Worm (Caenorhabditis elegans) whole organism, L3 larva: ENCODE results near the gene mtm-3.

Source experiments
- R02D3.7 ChIP-seq: fragments of 150-350 bp; optimal IDR thresholded peaks from 2 replicates; lab custom pipeline; 2014; ENCODE audit warnings: missing biosample characterization, missing genetic modification characterization
- ZK546.5 ChIP-seq: sonication (generic microtip); optimal IDR thresholded peaks from 2 replicates; lab custom pipeline; 2017; ENCODE audit warnings: missing biosample characterization, missing genetic modification characterization
- aly-2 ChIP-seq: fragments of 150-350 bp; optimal IDR thresholded peaks from 2 replicates; lab custom pipeline; 2014; ENCODE audit warnings: missing biosample characterization, missing genetic modification characterization
- ama-1 ChIP-seq: fragments of 150-350 bp; optimal IDR thresholded peaks from 2 replicates; lab custom pipeline; 2018
- ceh-16 ChIP-seq: sonication (generic microtip); optimal IDR thresholded peaks from 2 replicates; lab custom pipeline; 2017; ENCODE audit warnings: missing biosample characterization, missing genetic modification characterization
- ceh-28 ChIP-seq: fragments of 150-350 bp; optimal IDR thresholded peaks from 2 replicates; lab custom pipeline; 2014; ENCODE audit warnings: missing biosample characterization, missing genetic modification reagents, missing genetic modification characterization
- ceh-82 ChIP-seq: fragments of 150-350 bp; optimal IDR thresholded peaks from 2 replicates; lab custom pipeline; 2014; ENCODE audit warnings: missing biosample characterization, missing genetic modification characterization
- ceh-9 ChIP-seq: sonication (generic microtip); optimal IDR thresholded peaks from 2 replicates; lab custom pipeline; 2018; ENCODE audit warnings: missing biosample characterization, missing genetic modification characterization
- egl-27 ChIP-seq: sonication (generic microtip); optimal IDR thresholded peaks from 4 replicates; lab custom pipeline; 2017; ENCODE audit warnings: missing biosample characterization, missing genetic modification reagents, missing genetic modification characterization
- egl-5 ChIP-seq: fragments of 150-350 bp; optimal IDR thresholded peaks from 2 replicates; lab custom pipeline; 2017; ENCODE audit warnings: missing biosample characterization, missing genetic modification reagents, missing genetic modification characterization, inconsistent platforms
- elt-1 ChIP-seq: fragments of 150-350 bp; optimal IDR thresholded peaks from 2 replicates; lab custom pipeline; 2014; ENCODE audit warnings: missing biosample characterization, missing genetic modification characterization
- elt-2 ChIP-seq: sonication (generic microtip); optimal IDR thresholded peaks from 2 replicates; lab custom pipeline; 2016; ENCODE audit warnings: missing genetic modification reagents, mild to moderate bottlenecking, missing genetic modification characterization, missing compliant biosample characterization
- elt-3 ChIP-seq, 3 experiments: fragments of 150-350 bp in 1 of 3; sonication (generic microtip) in 2 of 3; optimal IDR thresholded peaks; 2 replicates in 2 of 3; 4 replicates in 1 of 3; lab custom pipeline; 2014 to 2017; ENCODE audit warnings: missing biosample characterization in 3 of 3, missing genetic modification characterization in 3 of 3
- eor-1 ChIP-seq, 2 experiments: fragments of 150-350 bp; optimal IDR thresholded peaks; 2 replicates each; lab custom pipeline; 2014 to 2018; ENCODE audit warnings: missing biosample characterization in 2 of 2, missing genetic modification characterization in 2 of 2
- fkh-10 ChIP-seq: sonication (generic microtip); optimal IDR thresholded peaks from 2 replicates; lab custom pipeline; 2017; ENCODE audit warnings: missing biosample characterization, missing genetic modification reagents, missing genetic modification characterization
- fkh-2 ChIP-seq: fragments of 150-350 bp; optimal IDR thresholded peaks from 2 replicates; lab custom pipeline; 2014; ENCODE audit warnings: missing biosample characterization, missing genetic modification reagents, missing genetic modification characterization
- fos-1 ChIP-seq: fragments of 150-350 bp; optimal IDR thresholded peaks from 2 replicates; lab custom pipeline; 2014; ENCODE audit warnings: missing biosample characterization, missing genetic modification characterization
- hmg-11 ChIP-seq: sonication (generic microtip); optimal IDR thresholded peaks from 2 replicates; lab custom pipeline; 2016; ENCODE audit warnings: missing genetic modification characterization, missing compliant biosample characterization
- jun-1 ChIP-seq: fragments of 150-350 bp; optimal IDR thresholded peaks from 2 replicates; lab custom pipeline; 2014; ENCODE audit warnings: missing biosample characterization, missing genetic modification reagents, missing genetic modification characterization
- lin-15B ChIP-seq: fragments of 150-350 bp; optimal IDR thresholded peaks from 2 replicates; lab custom pipeline; 2014; ENCODE audit warnings: missing biosample characterization, missing genetic modification characterization
- lin-39 ChIP-seq: fragments of 150-350 bp; optimal IDR thresholded peaks from 2 replicates; lab custom pipeline; 2018; ENCODE audit warnings: missing biosample characterization, missing genetic modification reagents, missing genetic modification characterization
- mdl-1 ChIP-seq: fragments of 150-350 bp; optimal IDR thresholded peaks from 2 replicates; lab custom pipeline; 2014; ENCODE audit warnings: missing biosample characterization, missing genetic modification characterization
- mml-1 ChIP-seq: fragments of 150-350 bp; sonication (generic microtip); optimal IDR thresholded peaks from 3 replicates; lab custom pipeline; 2014; ENCODE audit warnings: missing biosample characterization, missing genetic modification characterization
- nfya-1 ChIP-seq: sonication (generic microtip); optimal IDR thresholded peaks from 2 replicates; lab custom pipeline; 2017; ENCODE audit warnings: missing genetic modification characterization, mild to moderate bottlenecking, missing compliant biosample characterization, antibody characterized with exemption, moderate library complexity; ENCODE audit not compliant: insufficient read depth
- nhr-12 ChIP-seq: fragments of 150-350 bp; optimal IDR thresholded peaks from 2 replicates; lab custom pipeline; 2014; ENCODE audit warnings: missing biosample characterization, missing genetic modification characterization
- nhr-23 ChIP-seq: fragments of 150-350 bp; optimal IDR thresholded peaks from 2 replicates; lab custom pipeline; 2014; ENCODE audit warnings: missing biosample characterization, missing genetic modification reagents, missing genetic modification characterization
- nhr-237 ChIP-seq: fragments of 150-350 bp; optimal IDR thresholded peaks from 2 replicates; lab custom pipeline; 2014; ENCODE audit warnings: missing biosample characterization, missing genetic modification characterization
- nhr-25 ChIP-seq: sonication (generic microtip); optimal IDR thresholded peaks from 2 replicates; lab custom pipeline; 2017; ENCODE audit warnings: missing biosample characterization, missing genetic modification characterization
- nhr-76 ChIP-seq: fragments of 150-350 bp; sonication (generic microtip); optimal IDR thresholded peaks from 5 replicates; lab custom pipeline; 2014; ENCODE audit warnings: missing biosample characterization, missing genetic modification characterization
- nhr-77 ChIP-seq: fragments of 150-350 bp; optimal IDR thresholded peaks from 2 replicates; lab custom pipeline; 2014; ENCODE audit warnings: missing biosample characterization, missing genetic modification characterization
- pha-4 ChIP-seq: fragments of 150-350 bp; optimal IDR thresholded peaks from 2 replicates; lab custom pipeline; 2014; ENCODE audit warnings: missing biosample characterization, missing genetic modification reagents, missing genetic modification characterization
- pqm-1 ChIP-seq: fragments of 150-350 bp; optimal IDR thresholded peaks from 2 replicates; lab custom pipeline; 2017; ENCODE audit warnings: missing biosample characterization, missing genetic modification characterization, inconsistent platforms
- sea-2 ChIP-seq: fragments of 150-350 bp; sonication (generic microtip); optimal IDR thresholded peaks from 4 replicates; lab custom pipeline; 2014; ENCODE audit warnings: missing biosample characterization, missing genetic modification reagents, missing genetic modification characterization
- skn-1 ChIP-seq: fragments of 150-350 bp; optimal IDR thresholded peaks from 2 replicates; lab custom pipeline; 2014; ENCODE audit warnings: missing biosample characterization, missing genetic modification characterization
- snpc-4 ChIP-seq: fragments of 150-350 bp; optimal IDR thresholded peaks from 2 replicates; lab custom pipeline; 2014; ENCODE audit warnings: missing biosample characterization, missing genetic modification characterization
- tbx-2 ChIP-seq: sonication (generic microtip); optimal IDR thresholded peaks from 2 replicates; lab custom pipeline; 2016; ENCODE audit warnings: mild to moderate bottlenecking, missing genetic modification characterization, missing compliant biosample characterization
- unc-62 ChIP-seq: fragments of 150-350 bp; sonication (generic microtip); optimal IDR thresholded peaks from 4 replicates; lab custom pipeline; 2014; ENCODE audit warnings: missing biosample characterization, missing genetic modification reagents, missing genetic modification characterization
- zag-1 ChIP-seq: fragments of 150-350 bp; optimal IDR thresholded peaks from 2 replicates; lab custom pipeline; 2014; ENCODE audit warnings: missing biosample characterization, missing genetic modification characterization
- ztf-11 ChIP-seq: fragments of 150-350 bp; optimal IDR thresholded peaks from 2 replicates; lab custom pipeline; 2014; ENCODE audit warnings: missing biosample characterization, missing genetic modification characterization

The mtm-3 gene

DNA sequence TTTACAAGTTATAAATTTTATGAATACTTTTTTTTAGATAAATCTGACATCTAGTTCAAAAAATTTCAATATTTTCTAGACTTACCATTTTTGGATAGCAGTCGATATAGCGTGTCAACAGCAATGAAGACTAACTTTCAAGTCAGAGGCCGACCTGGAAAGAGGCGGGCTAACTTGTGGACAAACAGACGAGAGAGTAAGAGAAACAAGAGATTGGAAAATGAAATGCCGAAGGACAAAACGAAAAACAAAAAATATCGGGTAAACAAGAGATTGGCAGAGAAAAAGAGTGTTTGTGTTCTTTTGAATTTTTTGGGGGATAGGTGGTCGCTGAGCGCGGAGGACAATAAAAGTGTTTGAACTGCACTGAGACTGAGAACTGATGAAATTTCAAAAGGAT, 27.1 kb downstream of the mtm-3 start, which contains the start of gene lec-4:
lec-4 (minus strand) TSS at position 154 of the 400 bp plus-strand sequence.
- peak; percentile 72 for TF ChIP-seq egl-5 (tag; lab: Kevin White, UChicago)
- TF ChIP-seq ceh-82 (tag; lab: Kevin White, UChicago), result no peak
- no peak for TF ChIP-seq ceh-16
- no peak for TF ChIP-seq elt-2
- TF ChIP-seq nhr-23, result peak; percentile 70
- TF ChIP-seq ceh-28 (tag; lab: Kevin White, UChicago), result peak; percentile 25
- no peak for TF ChIP-seq eor-1 (tag; optimal IDR thresholded peaks at IDR 0.05; lab: Kevin White, UChicago)
- peak; percentile 49 for TF ChIP-seq lin-15B (tag; lab: Kevin White, UChicago)
- TF ChIP-seq hmg-11, result peak; percentile 55
- TF ChIP-seq skn-1 (tag; lab: Kevin White, UChicago), result no peak
- TF ChIP-seq elt-1 (tag; lab: Kevin White, UChicago), result peak; percentile 9
- no peak for TF ChIP-seq zag-1
- TF ChIP-seq nfya-1 (tag; lab: Kevin White, UChicago), result peak; percentile 65
- TF ChIP-seq nhr-76 (tag; lab: Kevin White, UChicago), result no peak
- no peak for TF ChIP-seq R02D3.7
- no peak for TF ChIP-seq nhr-237
- no peak for TF ChIP-seq nhr-77 (tag; lab: Kevin White, UChicago)
- TF ChIP-seq jun-1 (tag; lab: Kevin White, UChicago), result peak; percentile 46
- no peak for TF ChIP-seq unc-62 (GFP tag; lab: Kevin White, UChicago)
- TF ChIP-seq aly-2, result no peak
- peak; percentile 44 for TF ChIP-seq snpc-4 (tag; lab: Kevin White, UChicago)
- peak; percentile 15 for TF ChIP-seq lin-39
- TF ChIP-seq elt-3 (tag; optimal IDR thresholded peaks at IDR 0.05; lab: Kevin White, UChicago), result no peak
- no peak for TF ChIP-seq ceh-9 (tag; lab: Kevin White, UChicago)
- TF ChIP-seq nhr-25 (tag; lab: Kevin White, UChicago), result peak; percentile 65
- no peak for TF ChIP-seq egl-27 (tag; lab: Kevin White, UChicago)
- TF ChIP-seq pha-4, result peak; percentile 97
- no peak for TF ChIP-seq fos-1 (tag; lab: Kevin White, UChicago)

DNA sequence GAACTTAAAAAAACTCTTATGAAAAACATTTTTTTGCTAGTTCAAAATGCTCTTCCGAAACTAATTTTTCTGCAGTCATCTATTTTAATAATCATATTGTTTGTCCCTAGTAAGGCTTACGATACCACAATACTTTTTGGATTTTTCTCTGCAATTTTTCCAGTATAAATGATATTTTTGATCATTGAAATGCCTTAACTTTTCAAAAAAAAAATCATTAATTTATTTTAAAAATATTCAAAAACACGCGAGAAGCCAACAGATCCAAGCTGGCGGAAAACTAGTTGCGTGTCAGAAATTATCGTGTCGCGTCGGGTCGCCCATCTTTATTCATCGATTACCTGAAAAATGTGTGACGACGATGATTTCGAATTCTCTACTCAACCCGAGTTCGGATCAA, 32.1 kb downstream of the mtm-3 start, which contains the start of gene gmeb-3:
gmeb-3 (plus strand) TSS at position 301 of the 400 bp plus-strand sequence.
- TF ChIP-seq zag-1 (no peak), aly-2 (no peak), nhr-76 (tag; lab: Kevin White, UChicago) (no peak), ceh-28 (tag; lab: Kevin White, UChicago) (no peak), mml-1 (tag; lab: Kevin White, UChicago) (no peak), hmg-11 (no peak), ama-1 (lab: Kevin White, UChicago) (no peak), pqm-1 (no peak), tbx-2 (no peak), ZK546.5 (tag; lab: Kevin White, UChicago) (no peak), unc-62 (GFP tag; lab: Kevin White, UChicago) (no peak), sea-2 (GFP tag; lab: Kevin White, UChicago) (no peak), lin-15B (tag; lab: Kevin White, UChicago) (no peak), nhr-25 (tag; lab: Kevin White, UChicago) (no peak), snpc-4 (tag; lab: Kevin White, UChicago) (no peak), nhr-12 (tag; lab: Kevin White, UChicago) (no peak), mdl-1 (no peak)
- TF ChIP-seq, all 47 proteins: peak for 0

DNA sequence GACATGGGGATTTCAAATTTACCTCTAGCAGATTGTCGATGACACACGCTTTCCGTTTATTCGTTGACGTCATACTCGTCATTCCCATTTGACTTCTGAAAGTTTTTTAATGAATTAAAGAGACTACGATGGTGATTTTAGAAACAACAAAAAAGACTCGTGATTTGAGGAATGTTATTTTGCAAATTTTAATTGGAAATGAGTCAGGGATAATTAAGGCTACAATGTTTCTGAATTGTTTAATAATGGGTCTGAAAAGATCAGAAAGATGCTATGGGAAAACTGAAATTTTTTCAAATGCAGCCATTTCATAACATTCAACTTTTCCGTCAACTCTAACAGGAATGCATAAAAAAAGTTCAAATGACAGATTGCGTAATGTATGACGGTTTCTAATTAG, 34.8 kb downstream of the mtm-3 start, which contains the start of gene C44F1.1:
C44F1.1 (minus strand) TSS at position 101 of the 400 bp plus-strand sequence.
- no peak for TF ChIP-seq skn-1 (tag; lab: Kevin White, UChicago)
- TF ChIP-seq tbx-2, result no peak
- TF ChIP-seq fkh-2, result no peak
- no peak for TF ChIP-seq nhr-237
- no peak for TF ChIP-seq mml-1 (tag; lab: Kevin White, UChicago)
- no peak for TF ChIP-seq elt-3 (tag; optimal IDR thresholded peaks at IDR 0.05; lab: Kevin White, UChicago)
- no peak for TF ChIP-seq lin-39
- no peak for TF ChIP-seq ceh-16
- no peak for TF ChIP-seq mdl-1
- TF ChIP-seq hmg-11, result no peak
- TF ChIP-seq fkh-10, result no peak
- no peak for TF ChIP-seq snpc-4 (tag; lab: Kevin White, UChicago)
- no peak for TF ChIP-seq nhr-12 (tag; lab: Kevin White, UChicago)
- no peak for TF ChIP-seq ztf-11 (tag; lab: Kevin White, UChicago)
